Fruit fly (Drosophila melanogaster): ENCODE results near the gene CG14811.
A peak's percentile ranks its signal among the peaks of the same experiment; 100 is the strongest.

The CG14811 gene

dm6 chrX:1861620-1862184, 39.5 kb upstream of the CG14811 start, which contains the start of gene deltaCOP (continued):
- TF ChIP-seq CG1603 (tag; optimal IDR thresholded peaks at IDR 0.05) = no peak
- TF ChIP-seq ash1 (GFP tag; optimal IDR thresholded peaks at IDR 0.05) = no peak
- TF ChIP-seq CG2678 (tag; optimal IDR thresholded peaks at IDR 0.05) = no peak
- TF ChIP-seq Oli (tag; optimal IDR thresholded peaks at IDR 0.05) = peak; percentile 77
- TF ChIP-seq MTF-1 (GFP tag; optimal IDR thresholded peaks at IDR 0.05; ENCODE audit: borderline replicate concordance) = peak; percentile 20
- TF ChIP-seq CG4404 (GFP tag; IDR thresholded peaks at IDR 0.05) = peak; percentile 80
- TF ChIP-seq CG13775 (GFP tag; optimal IDR thresholded peaks at IDR 0.05) = peak; percentile 84
- no peak for TF ChIP-seq ATbp (GFP tag; optimal IDR thresholded peaks at IDR 0.05)
- no peak for TF ChIP-seq Bgb (GFP tag; IDR thresholded peaks at IDR 0.05; ENCODE audit: partially characterized antibody)
- no peak for TF ChIP-seq CG4707 (GFP tag; optimal IDR thresholded peaks at IDR 0.05)
- peak; percentile 81 for TF ChIP-seq ERR (GFP tag; optimal IDR thresholded peaks at IDR 0.05)
- peak; percentile 70 for TF ChIP-seq CG13894 (tag; optimal IDR thresholded peaks at IDR 0.05)
- no peak for TF ChIP-seq CG2129 (GFP tag; IDR thresholded peaks at IDR 0.05; ENCODE audit: partially characterized antibody)
- TF ChIP-seq CG8765 (GFP tag; IDR thresholded peaks at IDR 0.05) = peak; percentile 62; the same call in 1 of the 2 replicates
- TF ChIP-seq hbn (GFP tag; IDR thresholded peaks at IDR 0.05; ENCODE audit: partially characterized antibody) = no peak
- TF ChIP-seq MESR4 (GFP tag; optimal IDR thresholded peaks at IDR 0.05) = peak; percentile 76
- peak; percentile 70 for TF ChIP-seq HLH3B (GFP tag; IDR thresholded peaks at IDR 0.05)
- peak; percentile 60 for TF ChIP-seq CG2116 (GFP tag; optimal IDR thresholded peaks at IDR 0.05)
- TF ChIP-seq cg (GFP tag; optimal IDR thresholded peaks at IDR 0.05) = peak; percentile 65
- peak; percentile 91 for TF ChIP-seq Antp (GFP tag; optimal IDR thresholded peaks at IDR 0.05)
- peak; percentile 76 for TF ChIP-seq CG17359 (tag; optimal IDR thresholded peaks at IDR 0.05)
- no peak for TF ChIP-seq nerfin-2 (GFP tag; IDR thresholded peaks at IDR 0.05; ENCODE audit: partially characterized antibody)
- TF ChIP-seq sim (GFP tag; IDR thresholded peaks at IDR 0.05) = no peak
- TF ChIP-seq CG17912 (GFP tag; optimal IDR thresholded peaks at IDR 0.05) = no peak
- TF ChIP-seq pnt (GFP tag; optimal IDR thresholded peaks at IDR 0.05) = peak; percentile 86
- TF ChIP-seq gcm (GFP tag; optimal IDR thresholded peaks at IDR 0.05) = peak; percentile 28
- peak in 1 of 3 experiments; percentile 38 for TF ChIP-seq lola (GFP tag; optimal IDR thresholded peaks at IDR 0.05)
- no peak for TF ChIP-seq pros (GFP tag; optimal IDR thresholded peaks at IDR 0.05)
- no peak for TF ChIP-seq sr (GFP tag; IDR thresholded peaks at IDR 0.05)
- no peak for TF ChIP-seq vnd (GFP tag; IDR thresholded peaks at IDR 0.05; ENCODE audit: partially characterized antibody)
- peak; percentile 41 for TF ChIP-seq CG30020 (tag; optimal IDR thresholded peaks at IDR 0.05)
- peak; percentile 82 for TF ChIP-seq her (GFP tag; optimal IDR thresholded peaks at IDR 0.05)
- peak; percentile 87 for TF ChIP-seq chn (GFP tag; optimal IDR thresholded peaks at IDR 0.05)
- TF ChIP-seq CG32772 (GFP tag; IDR thresholded peaks at IDR 0.05) = peak; percentile 87
- peak; percentile 77 for TF ChIP-seq CG31388 (GFP tag; optimal IDR thresholded peaks at IDR 0.05)
- peak; percentile 31 for TF ChIP-seq CrebB (tag; optimal IDR thresholded peaks at IDR 0.05)
- peak; percentile 45 for TF ChIP-seq CG6765 (GFP tag; optimal IDR thresholded peaks at IDR 0.05)
- no peak for TF ChIP-seq dan (GFP tag; IDR thresholded peaks at IDR 0.05)
- peak; percentile 92 for TF ChIP-seq gro (GFP tag; optimal IDR thresholded peaks at IDR 0.05)
- peak; percentile 57 for TF ChIP-seq Sry-δ (GFP tag; optimal IDR thresholded peaks at IDR 0.05)
- no peak for TF ChIP-seq CG2875 (GFP tag; optimal IDR thresholded peaks at IDR 0.05)
- TF ChIP-seq Vsx1 (GFP tag; optimal IDR thresholded peaks at IDR 0.05) = no peak
- peak; percentile 89 for TF ChIP-seq CG9932 (GFP tag; IDR thresholded peaks at IDR 0.05)
- no peak for TF ChIP-seq Sox102F (GFP tag; optimal IDR thresholded peaks at IDR 0.05)
- no peak for TF ChIP-seq zen2 (GFP tag; IDR thresholded peaks at IDR 0.05; ENCODE audit: partially characterized antibody)
- peak; percentile 55 for TF ChIP-seq CG18011 (GFP tag; optimal IDR thresholded peaks at IDR 0.05)
- TF ChIP-seq CG13424 (tag; optimal IDR thresholded peaks at IDR 0.05) = peak; percentile 70
- peak; percentile 84 for TF ChIP-seq vvl (GFP tag; IDR thresholded peaks at IDR 0.05)
- peak; percentile 83 for TF ChIP-seq CG12744 (GFP tag; optimal IDR thresholded peaks at IDR 0.05)
